Fruit fly (Drosophila melanogaster): ENCODE data around the gene CG15369.

DNA sequence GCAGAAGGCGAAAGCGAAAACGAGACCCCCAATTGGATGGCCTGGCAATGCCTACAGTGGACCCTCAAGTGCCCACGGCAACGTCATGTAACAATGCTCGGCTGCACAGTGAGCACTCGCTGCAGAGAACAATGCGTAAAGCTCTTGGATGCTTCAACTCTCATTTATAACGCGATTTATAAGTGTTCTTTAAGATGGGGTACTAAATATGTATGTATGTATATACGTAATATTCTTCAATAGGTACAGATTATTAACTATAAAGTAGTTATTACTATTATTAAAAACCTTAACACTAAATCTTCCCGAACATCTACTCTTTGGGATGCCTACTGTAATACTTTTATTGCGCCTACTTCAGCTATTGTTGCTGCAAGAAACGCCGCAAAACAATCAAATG is 49.4 kb downstream of the CG15369 start:
- TF ChIP-seq trem (tag; optimal IDR thresholded peaks at IDR 0.05) (no peak), CG7745 (tag; optimal IDR thresholded peaks at IDR 0.05) (no peak), Oli (tag; optimal IDR thresholded peaks at IDR 0.05) (no peak), CG7271 (tag; optimal IDR thresholded peaks at IDR 0.05) (no peak)

Measured in whole organism, embryonic.